Fruit fly (Drosophila melanogaster) whole organism, pupa: ENCODE data around the gene scrt.

ENCODE experiments used
- CG10348 ChIP-seq: fragments of 200-800 bp; sonication (Bioruptor generic); IDR thresholded peaks from 2 replicates; pipeline ENCODE4 v1.3.6; 2022; ENCODE audit warnings: missing biosample characterization, missing genetic modification characterization
- CG12605 ChIP-seq: fragments of 200-800 bp; sonication (Bioruptor generic); IDR thresholded peaks from 2 replicates; pipeline ENCODE4 v1.3.6; 2022; ENCODE audit warnings: missing biosample characterization, missing genetic modification characterization
- CG13204 ChIP-seq: fragments of 200-800 bp; sonication (Bioruptor generic); optimal IDR thresholded peaks from 2 replicates; lab custom pipeline; 2018; ENCODE audit warnings: missing biosample characterization, mild to moderate bottlenecking, missing genetic modification characterization, moderate library complexity
- CG14655 ChIP-seq: fragments of 200-800 bp; sonication (Bioruptor generic); optimal IDR thresholded peaks from 3 replicates; lab custom pipeline; 2017; ENCODE audit warnings: mild to moderate bottlenecking, missing biosample characterization, missing genetic modification reagents, missing genetic modification characterization
- CG15710 ChIP-seq: fragments of 200-800 bp; sonication (Bioruptor generic); optimal IDR thresholded peaks from 2 replicates; lab custom pipeline; 2018; ENCODE audit warnings: missing biosample characterization, mild to moderate bottlenecking, missing genetic modification characterization, moderate library complexity
- CG17806 ChIP-seq: fragments of 200-800 bp; sonication (Bioruptor generic); optimal IDR thresholded peaks from 2 replicates; lab custom pipeline; 2018; ENCODE audit warnings: missing biosample characterization, mild to moderate bottlenecking, missing genetic modification characterization, moderate library complexity
- CG32121 ChIP-seq: fragments of 200-800 bp; sonication (Bioruptor generic); IDR thresholded peaks from 2 replicates; pipeline ENCODE4 v1.3.6; 2022; ENCODE audit warnings: missing biosample characterization, missing genetic modification characterization
- CG34367 ChIP-seq: fragments of 200-800 bp; sonication (Bioruptor generic); optimal IDR thresholded peaks from 2 replicates; lab custom pipeline; 2018; ENCODE audit warnings: missing biosample characterization, mild to moderate bottlenecking, missing genetic modification characterization
- CG4496 ChIP-seq: fragments of 200-800 bp; sonication (Bioruptor generic); IDR thresholded peaks from 3 replicates; pipeline ENCODE4 v1.3.6; 2022; ENCODE audit warnings: missing biosample characterization, missing genetic modification characterization
- CG8159 ChIP-seq: fragments of 200-800 bp; sonication (Bioruptor generic); optimal IDR thresholded peaks from 3 replicates; lab custom pipeline; 2018; ENCODE audit warnings: missing biosample characterization, mild to moderate bottlenecking, missing genetic modification characterization, moderate library complexity
- CG8301 ChIP-seq: fragments of 200-800 bp; sonication (Bioruptor generic); optimal IDR thresholded peaks from 2 replicates; lab custom pipeline; 2018; ENCODE audit warnings: missing biosample characterization, mild to moderate bottlenecking, missing genetic modification characterization
- CG9948 ChIP-seq: fragments of 200-800 bp; sonication (Bioruptor generic); optimal IDR thresholded peaks from 2 replicates; lab custom pipeline; 2018; ENCODE audit warnings: missing biosample characterization, mild to moderate bottlenecking, missing genetic modification characterization, moderate library complexity
- D1 ChIP-seq: fragments of 200-800 bp; sonication (Bioruptor generic); optimal IDR thresholded peaks from 2 replicates; lab custom pipeline; 2018; ENCODE audit warnings: missing biosample characterization, mild to moderate bottlenecking, missing genetic modification characterization, moderate library complexity
- EcR ChIP-seq: fragments of 200-800 bp; sonication (Bioruptor generic); optimal IDR thresholded peaks from 3 replicates; lab custom pipeline; 2019; ENCODE audit warnings: missing biosample characterization, missing genetic modification characterization, mild to moderate bottlenecking, moderate library complexity, missing genetic modification reagents
- Ets98B ChIP-seq: fragments of 200-800 bp; sonication (Bioruptor generic); IDR thresholded peaks from 2 replicates; pipeline ENCODE4 v1.3.6; 2022; ENCODE audit warnings: missing biosample characterization, missing genetic modification characterization
- Pif1A ChIP-seq: fragments of 200-800 bp; sonication (Bioruptor generic); optimal IDR thresholded peaks from 3 replicates; lab custom pipeline; 2016; ENCODE audit warnings: missing biosample characterization, missing genetic modification characterization
- Pif1B ChIP-seq: fragments of 200-800 bp; sonication (Bioruptor generic); optimal IDR thresholded peaks from 3 replicates; lab custom pipeline; 2016; ENCODE audit warnings: missing biosample characterization, missing genetic modification characterization
- Snoo ChIP-seq: fragments of 200-800 bp; sonication (Bioruptor generic); optimal IDR thresholded peaks from 3 replicates; lab custom pipeline; 2017; ENCODE audit warnings: missing biosample characterization, mild to moderate bottlenecking, missing genetic modification characterization, inconsistent platforms
- fd96Ca ChIP-seq: fragments of 200-800 bp; sonication (Bioruptor generic); IDR thresholded peaks from 3 replicates; pipeline ENCODE4 v1.3.6; 2022; ENCODE audit warnings: missing biosample characterization, missing genetic modification characterization
- gl ChIP-seq: fragments of 200-800 bp; sonication (Bioruptor generic); optimal IDR thresholded peaks from 2 replicates; lab custom pipeline; 2018; ENCODE audit warnings: missing biosample characterization, mild to moderate bottlenecking, missing genetic modification characterization
- rn ChIP-seq: fragments of 200-800 bp; sonication (Bioruptor generic); IDR thresholded peaks from 2 replicates; pipeline ENCODE4 v1.3.6; 2022; ENCODE audit warnings: missing biosample characterization, missing genetic modification characterization

The scrt gene

dm6 chr3L:3977622-3978355, 5.9 kb upstream of the scrt start:
- TF ChIP-seq gl (no peak), CG32121 (GFP tag; lab: Robert Waterston, UW) (no peak), CG34367 (tag; lab: Kevin White, UChicago) (no peak), CG8301 (no peak), rn (no peak)

dm6 chr3L:3978762-3979516, 4.8 kb upstream of the scrt start:
- TF ChIP-seq CG4496 (GFP tag; lab: Robert Waterston, UW) (no peak), D1 (tag; lab: Kevin White, UChicago) (no peak), Ets98B (GFP tag; lab: Robert Waterston, UW) (no peak), CG9948 (tag; lab: Kevin White, UChicago) (no peak), CG8159 (no peak), Pif1B (GFP tag; lab: Kevin White, UChicago) (no peak), CG17806 (tag; lab: Kevin White, UChicago) (no peak), CG12605 (GFP tag; lab: Robert Waterston, UW) (no peak), Snoo (no peak), CG15710 (tag; lab: Kevin White, UChicago) (no peak), EcR (GFP tag; lab: Kevin White, UChicago) (no peak), Pif1A (GFP tag; lab: Kevin White, UChicago) (no peak), rn (no peak), CG10348 (GFP tag; lab: Robert Waterston, UW) (no peak), CG8301 (no peak), CG32121 (GFP tag; lab: Robert Waterston, UW) (no peak), fd96Ca (GFP tag; lab: Robert Waterston, UW) (no peak), CG14655 (GFP tag; lab: Kevin White, UChicago) (no peak)

- TF ChIP-seq CG8301 (no peak), CG15710 (tag; lab: Kevin White, UChicago) (no peak), CG13204 (GFP tag; lab: Kevin White, UChicago) (no peak), CG8159 (no peak), EcR (GFP tag; lab: Kevin White, UChicago) (no peak), CG12605 (GFP tag; lab: Robert Waterston, UW) (no peak), CG14655 (GFP tag; lab: Kevin White, UChicago) (no peak), fd96Ca (GFP tag; lab: Robert Waterston, UW) (no peak), CG10348 (GFP tag; lab: Robert Waterston, UW) (no peak), CG32121 (GFP tag; lab: Robert Waterston, UW) (no peak)
These were observed 3.7 kb upstream of the scrt start for dm6 chr3L:3980027-3980426.

- no peak for TF ChIP-seq rn
- no peak for TF ChIP-seq CG32121 (GFP tag; lab: Robert Waterston, UW)
- TF ChIP-seq CG13204 (GFP tag; lab: Kevin White, UChicago) = no peak
- no peak for TF ChIP-seq fd96Ca (GFP tag; lab: Robert Waterston, UW)
- TF ChIP-seq gl = no peak
- no peak for TF ChIP-seq CG8159
These were observed 11.9 kb downstream of the scrt start for dm6 chr3L:3995554-3995953.

dm6 chr3L:4000711-4001110, 17.0 kb downstream of the scrt start:
- TF ChIP-seq Pif1B (GFP tag; lab: Kevin White, UChicago) (no peak), CG4496 (GFP tag; lab: Robert Waterston, UW) (no peak), Pif1A (GFP tag; lab: Kevin White, UChicago) (no peak), CG34367 (tag; lab: Kevin White, UChicago) (peak; percentile 13), CG14655 (GFP tag; lab: Kevin White, UChicago) (no peak), CG9948 (tag; lab: Kevin White, UChicago) (no peak), rn (no peak), EcR (GFP tag; lab: Kevin White, UChicago) (no peak), Snoo (no peak), CG32121 (GFP tag; lab: Robert Waterston, UW) (no peak), Ets98B (GFP tag; lab: Robert Waterston, UW) (no peak), CG17806 (tag; lab: Kevin White, UChicago) (no peak), CG12605 (GFP tag; lab: Robert Waterston, UW) (no peak), D1 (tag; lab: Kevin White, UChicago) (no peak), CG13204 (GFP tag; lab: Kevin White, UChicago) (no peak), CG8301 (no peak), gl (no peak), CG15710 (tag; lab: Kevin White, UChicago) (peak; percentile 27), CG8159 (peak; percentile 22), CG10348 (GFP tag; lab: Robert Waterston, UW) (no peak), fd96Ca (GFP tag; lab: Robert Waterston, UW) (no peak)
- TF ChIP-seq, all 21 proteins: peak for 3

dm6 chr3L:4001500-4001899, 17.8 kb downstream of the scrt start:
- no peak for TF ChIP-seq CG17806 (tag; lab: Kevin White, UChicago)
- no peak for TF ChIP-seq Ets98B (GFP tag; lab: Robert Waterston, UW)
- TF ChIP-seq CG8159 = no peak
- TF ChIP-seq Snoo = no peak
- no peak for TF ChIP-seq CG4496 (GFP tag; lab: Robert Waterston, UW)
- no peak for TF ChIP-seq D1 (tag; lab: Kevin White, UChicago)
- TF ChIP-seq CG12605 (GFP tag; lab: Robert Waterston, UW) = no peak
- no peak for TF ChIP-seq CG14655 (GFP tag; lab: Kevin White, UChicago)
- no peak for TF ChIP-seq fd96Ca (GFP tag; lab: Robert Waterston, UW)
- TF ChIP-seq CG15710 (tag; lab: Kevin White, UChicago) = no peak
- no peak for TF ChIP-seq CG10348 (GFP tag; lab: Robert Waterston, UW)
- no peak for TF ChIP-seq Pif1B (GFP tag; lab: Kevin White, UChicago)
- TF ChIP-seq CG32121 (GFP tag; lab: Robert Waterston, UW) = no peak
- no peak for TF ChIP-seq EcR (GFP tag; lab: Kevin White, UChicago)
- no peak for TF ChIP-seq CG9948 (tag; lab: Kevin White, UChicago)
- no peak for TF ChIP-seq CG13204 (GFP tag; lab: Kevin White, UChicago)
- TF ChIP-seq Pif1A (GFP tag; lab: Kevin White, UChicago) = no peak
- TF ChIP-seq gl = no peak
- TF ChIP-seq rn = no peak
- TF ChIP-seq CG34367 (tag; lab: Kevin White, UChicago) = no peak
- TF ChIP-seq, all 21 proteins: peak for 0
